Worm (Caenorhabditis elegans): ENCODE results near the gene Y97E10AR.1.

Gene Y97E10AR.1

ce11 chrV:8000929-8001513 is at the start of gene Y97E10AR.1:
Gene Y97E10AR.1, plus strand, starts transcription at chrV:8001463.
- TF ChIP-seq egl-18 (GFP tag; IDR thresholded peaks at IDR 0.05) (no peak), rpc-1 (optimal IDR thresholded peaks at IDR 0.05) (no peak), rpc-1 (tag; optimal IDR thresholded peaks at IDR 0.05) (no peak), lin-54 (GFP tag; optimal IDR thresholded peaks at IDR 0.05) (no peak), pha-4 (tag; optimal IDR thresholded peaks at IDR 0.05) (peak; percentile 58), ztf-28 (GFP tag; IDR thresholded peaks at IDR 0.05) (no peak), ekl-4 (GFP tag; IDR thresholded peaks at IDR 0.05) (no peak), ccch-3 (GFP tag; optimal IDR thresholded peaks at IDR 0.05) (no peak), nfya-2 (GFP tag; IDR thresholded peaks at IDR 0.05) (no peak), bed-1 (GFP tag; IDR thresholded peaks at IDR 0.05) (no peak), ceh-100 (GFP tag; IDR thresholded peaks at IDR 0.05) (no peak), snpc-1.3 (tag; optimal IDR thresholded peaks at IDR 0.05; ENCODE audit: insufficient read depth) (no peak), attf-6 (GFP tag; IDR thresholded peaks at IDR 0.05) (no peak), sdz-38 (tag; optimal IDR thresholded peaks at IDR 0.05) (no peak), snpc-4 (GFP tag; optimal IDR thresholded peaks at IDR 0.05) (no peak), snpc-4 (tag; optimal IDR thresholded peaks at IDR 0.05) (peak; percentile 29 to 51 (median 40)), madf-6 (GFP tag; IDR thresholded peaks at IDR 0.05) (no peak), ceh-58 (GFP tag; IDR thresholded peaks at IDR 0.05) (no peak), chd-7 (tag; optimal IDR thresholded peaks at IDR 0.05) (no peak), C17E4.6 (GFP tag; IDR thresholded peaks at IDR 0.05) (no peak), nhr-179 (tag; optimal IDR thresholded peaks at IDR 0.05) (no peak), tbp1 (GFP tag; optimal IDR thresholded peaks at IDR 0.05) (no peak), ama-1 (optimal IDR thresholded peaks at IDR 0.05) (no peak), ama-1 (GFP tag; optimal IDR thresholded peaks at IDR 0.05) (no peak), dox-1 (GFP tag; IDR thresholded peaks at IDR 0.05) (no peak; the same call in 1 of the 2 replicates), ztf-22 (GFP tag; optimal IDR thresholded peaks at IDR 0.05) (peak; percentile 75), F57C9.4 (tag; optimal IDR thresholded peaks at IDR 0.05) (no peak), mxl-1 (tag; optimal IDR thresholded peaks at IDR 0.05) (no peak), F52B5.7 (tag; optimal IDR thresholded peaks at IDR 0.05) (no peak), snpc-3.4 (tag; optimal IDR thresholded peaks at IDR 0.05) (peak; percentile 1), Y56A3A.18 (GFP tag; IDR thresholded peaks at IDR 0.05) (0 out of 2 replicates have a peak, but pooled peaks have one; percentile 68), akir-1 (GFP tag; optimal IDR thresholded peaks at IDR 0.05) (no peak), rec-8 (tag; optimal IDR thresholded peaks at IDR 0.05) (no peak), xnd-1 (tag; optimal IDR thresholded peaks at IDR 0.05) (no peak), cebp-2 (GFP tag; IDR thresholded peaks at IDR 0.05) (no peak), T26A5.8 (tag; optimal IDR thresholded peaks at IDR 0.05) (no peak), B0035.1 (tag; optimal IDR thresholded peaks at IDR 0.05) (no peak), sea-2 (GFP tag; IDR thresholded peaks at IDR 0.05) (no peak), Y53G8AR.9 (GFP tag; conservative IDR thresholded peaks at IDR 0.05) (0 out of 2 replicates have a peak, but pooled peaks have one; percentile 68), hrde-1 (tag; optimal IDR thresholded peaks at IDR 0.05; ENCODE audit: borderline replicate concordance) (no peak), nhr-27 (tag; optimal IDR thresholded peaks at IDR 0.05) (no peak), egrh-3 (GFP tag; IDR thresholded peaks at IDR 0.05) (peak; percentile 8; the same call in 1 of the 2 replicates), ceh-91 (GFP tag; IDR thresholded peaks at IDR 0.05) (no peak), F55B11.4 (tag; optimal IDR thresholded peaks at IDR 0.05; ENCODE audit: borderline replicate concordance, insufficient read depth) (no peak), nhr-120 (GFP tag; IDR thresholded peaks at IDR 0.05) (no peak), D2030.7 (GFP tag; IDR thresholded peaks at IDR 0.05) (no peak), lin-35 (GFP tag; optimal IDR thresholded peaks at IDR 0.05) (peak in 1 of 3 experiments; percentile 80), F23B12.7 (tag; optimal IDR thresholded peaks at IDR 0.05; ENCODE audit: insufficient read depth) (peak; percentile 42), mes-4 (tag; optimal IDR thresholded peaks at IDR 0.05) (no peak)

All from whole organism, young adult.